Worm (Caenorhabditis elegans) whole organism, L3 larva: Measurements from ENCODE around the gene frpr-17.

ENCODE experiments used
- R02D3.7 ChIP-seq: fragments of 150-350 bp; optimal IDR thresholded peaks from 2 replicates; lab custom pipeline; 2014; ENCODE audit warnings: missing biosample characterization, missing genetic modification characterization
- aly-2 ChIP-seq: fragments of 150-350 bp; optimal IDR thresholded peaks from 2 replicates; lab custom pipeline; 2014; ENCODE audit warnings: missing biosample characterization, missing genetic modification characterization
- ceh-16 ChIP-seq: sonication (generic microtip); optimal IDR thresholded peaks from 2 replicates; lab custom pipeline; 2017; ENCODE audit warnings: missing biosample characterization, missing genetic modification characterization
- ceh-28 ChIP-seq: fragments of 150-350 bp; optimal IDR thresholded peaks from 2 replicates; lab custom pipeline; 2014; ENCODE audit warnings: missing biosample characterization, missing genetic modification reagents, missing genetic modification characterization
- ceh-82 ChIP-seq: fragments of 150-350 bp; optimal IDR thresholded peaks from 2 replicates; lab custom pipeline; 2014; ENCODE audit warnings: missing biosample characterization, missing genetic modification characterization
- ceh-9 ChIP-seq: sonication (generic microtip); optimal IDR thresholded peaks from 2 replicates; lab custom pipeline; 2018; ENCODE audit warnings: missing biosample characterization, missing genetic modification characterization
- daf-12 ChIP-seq: fragments of 150-350 bp; optimal IDR thresholded peaks from 2 replicates; lab custom pipeline; 2014; ENCODE audit warnings: missing biosample characterization, missing genetic modification reagents, missing genetic modification characterization
- egl-27 ChIP-seq: sonication (generic microtip); optimal IDR thresholded peaks from 4 replicates; lab custom pipeline; 2017; ENCODE audit warnings: missing biosample characterization, missing genetic modification reagents, missing genetic modification characterization
- elt-3 ChIP-seq, 3 experiments: fragments of 150-350 bp in 1 of 3; sonication (generic microtip) in 2 of 3; optimal IDR thresholded peaks; 2 replicates in 2 of 3; 4 replicates in 1 of 3; lab custom pipeline; 2014 to 2017; ENCODE audit warnings: missing biosample characterization in 3 of 3, missing genetic modification characterization in 3 of 3
- fkh-2 ChIP-seq: fragments of 150-350 bp; optimal IDR thresholded peaks from 2 replicates; lab custom pipeline; 2014; ENCODE audit warnings: missing biosample characterization, missing genetic modification reagents, missing genetic modification characterization
- hmg-11 ChIP-seq: sonication (generic microtip); optimal IDR thresholded peaks from 2 replicates; lab custom pipeline; 2016; ENCODE audit warnings: missing genetic modification characterization, missing compliant biosample characterization
- lin-15B ChIP-seq: fragments of 150-350 bp; optimal IDR thresholded peaks from 2 replicates; lab custom pipeline; 2014; ENCODE audit warnings: missing biosample characterization, missing genetic modification characterization
- lsy-12 ChIP-seq: sonication (generic microtip); optimal IDR thresholded peaks from 2 replicates; lab custom pipeline; 2016; ENCODE audit warnings: mild to moderate bottlenecking, missing genetic modification characterization, missing compliant biosample characterization
- mdl-1 ChIP-seq: fragments of 150-350 bp; optimal IDR thresholded peaks from 2 replicates; lab custom pipeline; 2014; ENCODE audit warnings: missing biosample characterization, missing genetic modification characterization
- mml-1 ChIP-seq: fragments of 150-350 bp; sonication (generic microtip); optimal IDR thresholded peaks from 3 replicates; lab custom pipeline; 2014; ENCODE audit warnings: missing biosample characterization, missing genetic modification characterization
- nhr-11 ChIP-seq: fragments of 150-350 bp; optimal IDR thresholded peaks from 2 replicates; lab custom pipeline; 2014; ENCODE audit warnings: missing biosample characterization, missing genetic modification characterization
- nhr-12 ChIP-seq: fragments of 150-350 bp; optimal IDR thresholded peaks from 2 replicates; lab custom pipeline; 2014; ENCODE audit warnings: missing biosample characterization, missing genetic modification characterization
- nhr-23 ChIP-seq: fragments of 150-350 bp; optimal IDR thresholded peaks from 2 replicates; lab custom pipeline; 2014; ENCODE audit warnings: missing biosample characterization, missing genetic modification reagents, missing genetic modification characterization
- nhr-25 ChIP-seq: sonication (generic microtip); optimal IDR thresholded peaks from 2 replicates; lab custom pipeline; 2017; ENCODE audit warnings: missing biosample characterization, missing genetic modification characterization
- nhr-28 ChIP-seq: fragments of 150-350 bp; optimal IDR thresholded peaks from 2 replicates; lab custom pipeline; 2014; ENCODE audit warnings: missing biosample characterization, missing genetic modification characterization
- nhr-43 ChIP-seq: sonication (generic microtip); optimal IDR thresholded peaks from 2 replicates; lab custom pipeline; 2016; ENCODE audit warnings: mild to moderate bottlenecking, missing genetic modification characterization, missing compliant biosample characterization; ENCODE audit not compliant: poor library complexity, severe bottlenecking
- nhr-67 ChIP-seq: fragments of 150-350 bp; optimal IDR thresholded peaks from 2 replicates; lab custom pipeline; 2014; ENCODE audit warnings: missing biosample characterization, missing genetic modification characterization
- nhr-76 ChIP-seq: fragments of 150-350 bp; sonication (generic microtip); optimal IDR thresholded peaks from 5 replicates; lab custom pipeline; 2014; ENCODE audit warnings: missing biosample characterization, missing genetic modification characterization
- nhr-77 ChIP-seq: fragments of 150-350 bp; optimal IDR thresholded peaks from 2 replicates; lab custom pipeline; 2014; ENCODE audit warnings: missing biosample characterization, missing genetic modification characterization
- pqm-1 ChIP-seq: fragments of 150-350 bp; optimal IDR thresholded peaks from 2 replicates; lab custom pipeline; 2017; ENCODE audit warnings: missing biosample characterization, missing genetic modification characterization, inconsistent platforms
- sea-2 ChIP-seq: fragments of 150-350 bp; sonication (generic microtip); optimal IDR thresholded peaks from 4 replicates; lab custom pipeline; 2014; ENCODE audit warnings: missing biosample characterization, missing genetic modification reagents, missing genetic modification characterization
- skn-1 ChIP-seq: fragments of 150-350 bp; optimal IDR thresholded peaks from 2 replicates; lab custom pipeline; 2014; ENCODE audit warnings: missing biosample characterization, missing genetic modification characterization
- tbx-2 ChIP-seq: sonication (generic microtip); optimal IDR thresholded peaks from 2 replicates; lab custom pipeline; 2016; ENCODE audit warnings: mild to moderate bottlenecking, missing genetic modification characterization, missing compliant biosample characterization
- unc-62 ChIP-seq: fragments of 150-350 bp; sonication (generic microtip); optimal IDR thresholded peaks from 4 replicates; lab custom pipeline; 2014; ENCODE audit warnings: missing biosample characterization, missing genetic modification reagents, missing genetic modification characterization
- ztf-11 ChIP-seq: fragments of 150-350 bp; optimal IDR thresholded peaks from 2 replicates; lab custom pipeline; 2014; ENCODE audit warnings: missing biosample characterization, missing genetic modification characterization
- ztf-4 ChIP-seq: fragments of 150-350 bp; optimal IDR thresholded peaks from 2 replicates; lab custom pipeline; 2014; ENCODE audit warnings: missing biosample characterization, missing genetic modification characterization

frpr-17 gene

DNA sequence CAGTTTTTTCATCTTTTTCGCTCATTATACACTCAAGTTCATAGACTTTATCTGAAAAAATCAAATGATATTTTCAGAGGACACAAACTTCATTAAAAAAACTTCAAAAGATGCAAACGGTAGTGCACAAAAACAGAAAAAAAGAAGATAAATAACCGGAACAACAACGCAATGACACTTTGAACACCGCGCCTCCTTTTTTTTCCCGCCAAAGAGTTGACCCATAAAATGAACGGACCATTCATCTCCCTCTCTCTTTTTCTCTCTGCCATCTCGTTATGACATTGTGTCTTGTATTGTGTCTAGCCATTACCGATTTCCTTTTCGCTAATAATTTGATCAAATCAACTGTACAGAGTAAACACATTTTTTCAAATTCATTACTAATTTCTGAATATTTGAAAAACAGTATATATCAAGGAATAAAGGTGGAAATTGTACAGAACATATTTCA lies 15.6 kb downstream of the frpr-17 start, which contains the start of gene F23D12.2:
Gene F23D12.2, minus strand, starts transcription at position 51 of the 454 bp plus-strand sequence.
- TF ChIP-seq nhr-28 (tag; lab: Kevin White, UChicago) (no peak), nhr-12 (tag; lab: Kevin White, UChicago) (no peak), ceh-82 (tag; lab: Kevin White, UChicago) (no peak), ztf-4 (tag; lab: Kevin White, UChicago) (no peak), nhr-25 (tag; lab: Kevin White, UChicago) (no peak), pqm-1 (tag; lab: Kevin White, UChicago) (no peak), nhr-23 (no peak), nhr-76 (tag; lab: Kevin White, UChicago) (no peak), tbx-2 (tag; lab: Kevin White, UChicago) (no peak), aly-2 (tag; lab: Kevin White, UChicago) (no peak), unc-62 (GFP tag; lab: Kevin White, UChicago) (no peak), mml-1 (no peak), nhr-77 (tag; lab: Kevin White, UChicago) (no peak)
- TF ChIP-seq, all 47 proteins: peak for 0

DNA sequence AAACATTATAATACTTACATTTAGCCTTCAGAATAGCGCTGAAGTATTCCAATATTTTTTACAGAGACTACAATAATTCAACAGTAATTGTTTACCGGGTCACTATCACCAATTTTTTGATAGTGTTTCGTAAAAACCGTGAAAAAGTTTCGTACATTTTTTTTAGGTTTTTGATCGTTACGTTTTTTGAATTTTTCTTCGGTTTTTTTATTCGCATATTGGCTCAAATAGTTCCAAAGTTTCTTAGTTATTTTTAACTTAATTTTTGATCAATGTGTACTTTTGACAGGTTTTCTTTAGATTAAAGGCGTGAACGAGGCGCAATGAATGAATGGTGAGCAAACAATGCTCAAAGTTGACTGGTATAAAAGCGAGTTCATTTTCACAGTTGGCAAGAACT lies 17.2 kb downstream of the frpr-17 start, which contains the start of gene fipr-3:
Gene fipr-3, plus strand, starts transcription at position 301 of the 400 bp plus-strand sequence.
- TF ChIP-seq lsy-12 (tag; lab: Kevin White, UChicago) = no peak
- TF ChIP-seq nhr-67 (tag; lab: Kevin White, UChicago) = no peak
- no peak for TF ChIP-seq elt-3 (tag; optimal IDR thresholded peaks at IDR 0.05; lab: Kevin White, UChicago)
- TF ChIP-seq aly-2 (tag; lab: Kevin White, UChicago) = no peak

DNA sequence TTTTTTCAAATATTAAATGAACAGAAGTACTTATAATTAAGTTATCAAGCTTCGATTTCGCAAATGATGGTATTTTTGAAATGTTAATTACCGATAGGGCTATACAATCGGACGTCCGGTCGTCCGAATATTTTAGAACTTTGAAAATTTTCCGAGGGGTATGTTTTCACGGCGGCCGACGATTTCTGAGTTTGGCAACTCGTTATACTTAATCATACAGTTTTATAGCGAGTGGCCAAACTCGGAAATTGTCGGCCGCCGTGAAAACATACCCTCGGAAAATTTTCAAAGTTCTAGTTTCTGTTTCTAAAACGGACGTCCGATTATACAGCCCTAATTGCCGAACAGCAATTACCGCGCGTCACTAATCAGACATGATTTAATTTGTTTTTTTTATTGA lies 18.3 kb downstream of the frpr-17 start:
- TF ChIP-seq daf-12 (tag; lab: Kevin White, UChicago) (no peak), mdl-1 (tag; lab: Kevin White, UChicago) (no peak), egl-27 (no peak), lin-15B (tag; lab: Kevin White, UChicago) (no peak), R02D3.7 (tag; lab: Kevin White, UChicago) (no peak), ztf-4 (tag; lab: Kevin White, UChicago) (no peak)

DNA sequence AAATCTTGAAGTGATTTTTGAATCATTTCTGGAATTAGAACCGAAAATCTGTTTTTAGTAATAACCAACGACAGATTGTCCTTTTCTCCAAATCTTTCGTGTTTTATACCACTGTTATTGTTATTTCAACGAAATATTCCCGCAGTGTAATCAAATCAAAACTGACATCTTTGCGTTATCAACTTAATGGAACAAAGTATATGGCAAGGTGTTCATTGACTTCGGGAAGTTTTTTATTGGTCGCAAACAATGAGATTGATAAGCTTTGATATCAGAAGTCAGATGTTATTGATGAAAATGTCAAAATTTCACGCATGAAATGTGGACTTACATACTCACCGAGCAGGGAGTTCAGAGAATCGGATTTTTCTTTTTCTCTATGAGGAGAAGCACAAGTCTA lies 18.8 kb downstream of the frpr-17 start, which contains the start of gene F23D12.11:
Gene F23D12.11, minus strand, starts transcription at position 79 of the 400 bp plus-strand sequence.
- TF ChIP-seq nhr-43 (tag; lab: Kevin White, UChicago) (no peak), nhr-11 (tag; lab: Kevin White, UChicago) (no peak), fkh-2 (no peak), R02D3.7 (tag; lab: Kevin White, UChicago) (no peak), ceh-28 (tag; lab: Kevin White, UChicago) (no peak), aly-2 (tag; lab: Kevin White, UChicago) (no peak)

DNA sequence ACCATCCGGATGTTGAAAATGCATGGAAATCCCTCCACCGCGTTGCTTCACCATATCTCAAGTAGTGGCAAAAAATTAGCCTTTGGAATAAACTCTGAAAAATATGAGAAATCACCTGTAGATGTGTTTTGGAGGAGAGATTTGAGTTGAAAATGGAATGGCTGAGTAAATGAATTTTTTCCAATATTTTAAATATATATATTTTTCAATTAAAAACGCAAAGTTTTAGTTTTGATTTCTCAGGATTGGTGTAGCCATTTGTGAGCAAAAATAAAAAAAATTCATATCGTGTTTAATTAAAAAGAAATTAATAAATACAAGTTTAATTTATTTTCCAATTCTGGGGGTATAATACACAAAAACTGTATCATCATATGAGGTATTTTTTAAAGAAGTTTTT lies 22.1 kb downstream of the frpr-17 start, which contains the start of gene F23D12.1:
Gene F23D12.1, minus strand, starts transcription at position 101 of the 400 bp plus-strand sequence.
- TF ChIP-seq hmg-11 (no peak), skn-1 (no peak), nhr-77 (tag; lab: Kevin White, UChicago) (no peak), ceh-28 (tag; lab: Kevin White, UChicago) (no peak), nhr-11 (tag; lab: Kevin White, UChicago) (no peak), pqm-1 (tag; lab: Kevin White, UChicago) (no peak), unc-62 (GFP tag; lab: Kevin White, UChicago) (no peak), ztf-11 (tag; lab: Kevin White, UChicago) (no peak), fkh-2 (no peak), nhr-76 (tag; lab: Kevin White, UChicago) (no peak), sea-2 (GFP tag; lab: Kevin White, UChicago) (no peak), ceh-9 (no peak), ceh-16 (tag; lab: Kevin White, UChicago) (no peak), egl-27 (no peak), R02D3.7 (tag; lab: Kevin White, UChicago) (no peak)

DNA sequence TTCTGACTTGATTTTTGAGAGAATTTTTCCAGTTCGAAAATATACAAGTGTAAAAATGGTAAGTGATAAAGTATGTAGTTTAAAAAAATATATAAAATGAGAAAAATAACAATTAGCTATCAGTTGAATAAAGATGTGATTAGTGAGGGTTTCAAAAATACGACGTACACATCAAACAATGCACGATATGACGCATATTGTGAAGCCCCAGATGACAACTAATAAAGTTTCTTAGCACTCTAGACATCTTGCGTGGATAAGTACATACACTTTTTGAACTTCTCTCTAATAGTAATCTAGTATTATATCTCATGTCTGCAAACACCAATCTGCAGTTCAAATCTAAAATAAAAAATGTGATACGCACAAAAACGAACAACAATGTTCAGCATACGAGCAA lies 24.5 kb downstream of the frpr-17 start:
- TF ChIP-seq nhr-11 (tag; lab: Kevin White, UChicago) (no peak), hmg-11 (no peak)
- TF ChIP-seq, all 47 proteins: peak for 0
